Worm (Caenorhabditis elegans): ENCODE measurements around the gene srh-41.

The srh-41 gene

ce11 chrII:14237245-14237806 is 49.9 kb downstream of the srh-41 start:
- TF ChIP-seq unc-62 (GFP tag; optimal IDR thresholded peaks at IDR 0.05), result no peak

DNA sequence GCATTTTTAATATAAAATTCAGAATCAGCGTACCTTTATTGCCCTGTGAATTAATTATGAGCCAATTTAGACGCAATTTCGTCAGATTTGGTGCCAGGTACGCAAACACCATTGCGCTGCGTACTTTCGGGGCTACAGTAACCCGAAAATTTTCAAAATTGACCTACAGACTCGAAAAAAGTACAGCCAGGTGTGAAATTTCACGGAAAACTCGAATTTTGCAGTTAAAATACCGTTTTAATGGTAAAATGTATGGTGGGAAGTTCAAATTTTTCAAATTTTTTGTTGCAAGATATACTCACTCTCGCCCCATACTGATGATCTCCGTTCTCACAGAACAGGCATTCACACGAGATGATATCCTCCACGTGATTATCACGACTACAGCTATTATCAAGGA is 50.6 kb downstream of the srh-41 start:
- TF ChIP-seq unc-62 (GFP tag; optimal IDR thresholded peaks at IDR 0.05), result no peak

All from whole organism, dauer.